Worm (Caenorhabditis elegans) whole organism, late embryonic: ENCODE results near the gene luc-7L.

Experiments
- ama-1 ChIP-seq: fragments of 150-350 bp; optimal IDR thresholded peaks from 2 replicates; lab custom pipeline; 2014
- ceh-18 ChIP-seq: sonication (generic microtip); optimal IDR thresholded peaks from 2 replicates; lab custom pipeline; 2016; ENCODE audit warnings: missing genetic modification characterization, missing compliant biosample characterization
- dve-1 ChIP-seq: sonication (generic microtip); optimal IDR thresholded peaks from 2 replicates; lab custom pipeline; 2017; ENCODE audit warnings: antibody characterized with exemption, mild to moderate bottlenecking, missing genetic modification characterization, missing compliant biosample characterization
- ets-4 ChIP-seq: sonication (generic microtip); optimal IDR thresholded peaks from 2 replicates; lab custom pipeline; 2016; ENCODE audit warnings: missing genetic modification characterization, missing compliant biosample characterization
- fax-1 ChIP-seq: sonication (generic microtip); optimal IDR thresholded peaks from 2 replicates; lab custom pipeline; 2016; ENCODE audit warnings: missing genotype, missing genetic modification characterization, missing compliant biosample characterization
- lin-11 ChIP-seq: fragments of 200-800 bp; sonication (Bioruptor generic); optimal IDR thresholded peaks from 2 replicates; lab custom pipeline; 2018; ENCODE audit warnings: mild to moderate bottlenecking, missing genetic modification characterization, missing compliant biosample characterization
- madf-2 ChIP-seq: sonication (generic microtip); optimal IDR thresholded peaks from 2 replicates; lab custom pipeline; 2017; ENCODE audit warnings: missing genetic modification characterization, missing compliant biosample characterization
- tbx-2 ChIP-seq: sonication (generic microtip); optimal IDR thresholded peaks from 2 replicates; lab custom pipeline; 2016; ENCODE audit warnings: missing genetic modification characterization, missing compliant biosample characterization

DNA sequence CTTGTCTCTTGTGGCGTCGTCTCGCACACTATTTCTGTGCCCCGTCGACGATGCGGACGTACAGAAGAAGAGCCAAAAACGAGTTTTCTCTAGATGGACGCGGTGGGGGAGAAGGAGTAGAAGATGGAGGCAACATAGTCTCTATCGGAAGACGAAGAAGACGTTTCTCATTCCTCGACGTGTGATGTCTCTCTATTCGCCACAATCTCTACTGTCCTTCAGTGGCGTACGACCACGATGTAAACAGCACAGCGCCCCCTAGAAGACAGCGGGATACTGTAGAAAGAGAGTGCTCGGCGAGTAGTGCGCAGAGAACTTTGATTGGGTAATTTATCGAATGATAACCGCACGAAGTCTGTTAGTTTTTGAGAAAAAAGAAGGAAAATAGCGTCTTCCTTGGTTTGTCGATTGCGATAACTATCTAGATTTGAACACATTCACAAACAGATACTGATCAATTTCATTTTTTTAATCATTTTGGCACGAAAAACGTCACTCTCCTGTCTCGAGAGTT lies 27.7 kb downstream of the luc-7L start:
- TF ChIP-seq lin-11 (tag; lab: Kevin White, UChicago): no peak
- no peak for TF ChIP-seq ama-1 (lab: Kevin White, UChicago)
- TF ChIP-seq tbx-2: no peak
- no peak for TF ChIP-seq fax-1 (tag; lab: Kevin White, UChicago)
- TF ChIP-seq madf-2: no peak
- TF ChIP-seq dve-1: no peak
- no peak for TF ChIP-seq ets-4
- TF ChIP-seq ceh-18 (tag; lab: Kevin White, UChicago): no peak
